Fruit fly (Drosophila melanogaster): ENCODE measurements around the gene CG11262.

CG11262 gene

DNA sequence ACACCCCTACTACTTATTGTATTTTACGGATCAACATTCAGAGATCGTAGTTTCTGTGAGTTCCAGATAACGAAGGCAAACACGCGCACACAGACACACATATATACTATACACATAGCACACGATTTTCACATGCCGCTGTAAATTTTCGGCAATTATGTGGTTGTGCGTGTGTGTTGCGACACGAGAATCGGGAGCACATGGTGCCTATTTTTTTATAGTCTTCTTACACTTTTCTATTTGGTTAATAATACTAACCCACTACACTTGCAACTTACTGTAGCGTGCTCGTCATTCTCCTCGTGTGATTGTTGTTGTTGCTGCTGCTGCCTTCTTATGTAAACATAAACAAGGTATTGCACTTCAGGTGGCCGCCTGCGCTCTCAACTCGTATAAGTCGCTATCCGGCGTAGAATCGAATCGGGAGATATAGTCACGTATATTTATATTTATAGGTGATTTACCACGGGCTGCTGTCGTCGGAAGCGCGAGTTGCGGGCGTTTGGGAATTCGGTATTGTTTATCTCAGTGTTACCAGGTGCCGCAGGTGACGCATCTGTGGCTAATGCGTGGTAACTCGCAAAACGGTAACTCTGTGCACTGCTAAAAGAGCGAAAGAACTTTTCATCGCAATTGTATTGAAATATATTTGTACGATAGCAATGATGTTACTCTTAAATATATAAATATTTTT lies 27.4 kb downstream of the CG11262 start, which contains the start of gene Adk2:
TSS of gene Adk2 (minus strand) at position 529 of the 694 bp plus-strand sequence.
- TF ChIP-seq CG7556 (GFP tag; optimal IDR thresholded peaks at IDR 0.05) (no peak), CG34422 (GFP tag; IDR thresholded peaks at IDR 0.05) (peak; percentile 69; the same call in 2 of the 3 replicates), peb (GFP tag; IDR thresholded peaks at IDR 0.05) (no peak), gfzf (GFP tag; optimal IDR thresholded peaks at IDR 0.05) (peak; percentile 79), nom (GFP tag; optimal IDR thresholded peaks at IDR 0.05) (no peak), CG12219 (GFP tag; optimal IDR thresholded peaks at IDR 0.05) (no peak), CG10462 (GFP tag; optimal IDR thresholded peaks at IDR 0.05) (no peak), CG9437 (GFP tag; optimal IDR thresholded peaks at IDR 0.05) (no peak), Sox100B (GFP tag; optimal IDR thresholded peaks at IDR 0.05) (no peak), vnd (GFP tag; IDR thresholded peaks at IDR 0.05; ENCODE audit: partially characterized antibody) (no peak), hbn (GFP tag; IDR thresholded peaks at IDR 0.05; ENCODE audit: partially characterized antibody) (no peak), CG10565 (GFP tag; optimal IDR thresholded peaks at IDR 0.05) (no peak), NC2β (GFP tag; optimal IDR thresholded peaks at IDR 0.05) (no peak), fu2 (GFP tag; optimal IDR thresholded peaks at IDR 0.05) (no peak), CG13424 (tag; optimal IDR thresholded peaks at IDR 0.05) (no peak), HmgZ (tag; optimal IDR thresholded peaks at IDR 0.05) (no peak), gt (GFP tag; IDR thresholded peaks at IDR 0.05) (0 out of 2 replicates have a peak, but pooled peaks have one; percentile 14), Taf1 (GFP tag; IDR thresholded peaks at IDR 0.05) (peak; percentile 49; the same call in 1 of the 2 replicates), CG16863 (GFP tag; optimal IDR thresholded peaks at IDR 0.05) (no peak), gsb (GFP tag; IDR thresholded peaks at IDR 0.05) (peak; percentile 40; the same call in 1 of the 2 replicates), Asciz (GFP tag; optimal IDR thresholded peaks at IDR 0.05) (no peak), Abd-B (GFP tag; optimal IDR thresholded peaks at IDR 0.05) (no peak), schlank (tag; optimal IDR thresholded peaks at IDR 0.05) (no peak), Drgx (GFP tag; IDR thresholded peaks at IDR 0.05) (peak; percentile 47; the same call in 1 of the 2 replicates), CG32532 (GFP tag; IDR thresholded peaks at IDR 0.05) (peak; percentile 75), CG3281 (GFP tag; optimal IDR thresholded peaks at IDR 0.05) (no peak), CG8359 (GFP tag; optimal IDR thresholded peaks at IDR 0.05; ENCODE audit: borderline replicate concordance) (no peak), CG16813 (GFP tag; IDR thresholded peaks at IDR 0.05; ENCODE audit: partially characterized antibody) (no peak; the same call in 2 of the 3 replicates), Opbp (GFP tag; IDR thresholded peaks at IDR 0.05; ENCODE audit: partially characterized antibody) (peak; percentile 44), bsh (GFP tag; optimal IDR thresholded peaks at IDR 0.05) (no peak), bbx (GFP tag; IDR thresholded peaks at IDR 0.05; ENCODE audit: partially characterized antibody) (0 out of 2 replicates have a peak, but pooled peaks have one; percentile 48), BEAF-32 (GFP tag; optimal IDR thresholded peaks at IDR 0.05) (no peak), Oli (tag; optimal IDR thresholded peaks at IDR 0.05) (no peak), CG31388 (GFP tag; optimal IDR thresholded peaks at IDR 0.05) (no peak), CG6791 (GFP tag; IDR thresholded peaks at IDR 0.05; ENCODE audit: partially characterized antibody) (peak; percentile 58; the same call in 2 of the 3 replicates), CkIIα-i1 (GFP tag; IDR thresholded peaks at IDR 0.05) (no peak), CG13775 (GFP tag; optimal IDR thresholded peaks at IDR 0.05) (no peak), CG4360 (GFP tag; IDR thresholded peaks at IDR 0.05) (peak; percentile 82), CG6765 (GFP tag; optimal IDR thresholded peaks at IDR 0.05) (no peak), Deaf1 (tag; optimal IDR thresholded peaks at IDR 0.05) (peak; percentile 60), NfI (GFP tag; optimal IDR thresholded peaks at IDR 0.05) (peak; percentile 17), CG17829 (tag; optimal IDR thresholded peaks at IDR 0.05) (no peak), Xrp1 (GFP tag; IDR thresholded peaks at IDR 0.05) (no peak), CG11696 (GFP tag; IDR thresholded peaks at IDR 0.05) (no peak), fd3F (GFP tag; optimal IDR thresholded peaks at IDR 0.05) (no peak), CG34224 (GFP tag; IDR thresholded peaks at IDR 0.05; ENCODE audit: partially characterized antibody) (no peak), CG11560 (tag; IDR thresholded peaks at IDR 0.05) (no peak), en (GFP tag; optimal IDR thresholded peaks at IDR 0.05) (no peak)

Measured in whole organism, embryonic.